Fruit fly (Drosophila melanogaster) whole organism, embryonic: ENCODE data around the gene orb.

ENCODE experiments used
- B-H2 ChIP-seq: fragments of 200-800 bp; sonication (Bioruptor generic); optimal IDR thresholded peaks from 2 replicates; lab custom pipeline; 2018; ENCODE audit warnings: missing biosample characterization, mild to moderate bottlenecking, missing genetic modification characterization
- Bteb2 ChIP-seq: fragments of 200-800 bp; sonication (Bioruptor generic); optimal IDR thresholded peaks from 2 replicates; lab custom pipeline; 2016; ENCODE audit warnings: missing biosample characterization, missing genetic modification characterization
- CG3281 ChIP-seq: fragments of 200-800 bp; sonication (Bioruptor generic); optimal IDR thresholded peaks from 3 replicates; lab custom pipeline; 2017; ENCODE audit warnings: missing biosample characterization, mild to moderate bottlenecking, missing genetic modification characterization
- Dfd ChIP-seq, 2 experiments: fragments of >200 bp; optimal IDR thresholded peaks; 2 replicates each; lab custom pipeline; 2017; ENCODE audit warnings: missing biosample characterization in 2 of 2, missing genetic modification characterization in 2 of 2
- Trl ChIP-seq, 3 experiments: fragments of >200 bp in 2 of 3; fragments of 200-800 bp in 1 of 3; sonication (Bioruptor generic) in 1 of 3; optimal IDR thresholded peaks; 2 replicates in 1 of 3; 3 replicates in 2 of 3; lab custom pipeline; 2016 to 2017; ENCODE audit warnings: missing biosample characterization in 1 of 3, missing genetic modification characterization in 1 of 3
- bsh ChIP-seq, 2 experiments: fragments of 200-800 bp; sonication (Bioruptor generic); optimal IDR thresholded peaks; 2 replicates each; lab custom pipeline; 2017 to 2018; ENCODE audit warnings: mild to moderate bottlenecking in 2 of 2, missing biosample characterization in 2 of 2, missing genetic modification characterization in 2 of 2, moderate library complexity in 1 of 2
- nom ChIP-seq: fragments of 200-800 bp; sonication (Bioruptor generic); optimal IDR thresholded peaks from 2 replicates; lab custom pipeline; 2017; ENCODE audit warnings: missing biosample characterization, missing genetic modification characterization, mild to moderate bottlenecking, moderate library complexity, missing genetic modification reagents
- peb ChIP-seq: fragments of 200-800 bp; sonication (Bioruptor generic); IDR thresholded peaks from 2 replicates; pipeline ENCODE4 v1.3.6; 2022; ENCODE audit warnings: missing biosample characterization, missing genetic modification characterization
- sob ChIP-seq: fragments of 200-800 bp; sonication (Bioruptor generic); IDR thresholded peaks from 2 replicates; pipeline ENCODE4 v1.3.6; 2022; ENCODE audit warnings: missing biosample characterization, missing genetic modification characterization
- toy ChIP-seq: fragments of 200-800 bp; sonication (Bioruptor generic); IDR thresholded peaks from 2 replicates; pipeline ENCODE4 v1.3.6; 2022; ENCODE audit warnings: missing biosample characterization, missing genetic modification characterization

DNA sequence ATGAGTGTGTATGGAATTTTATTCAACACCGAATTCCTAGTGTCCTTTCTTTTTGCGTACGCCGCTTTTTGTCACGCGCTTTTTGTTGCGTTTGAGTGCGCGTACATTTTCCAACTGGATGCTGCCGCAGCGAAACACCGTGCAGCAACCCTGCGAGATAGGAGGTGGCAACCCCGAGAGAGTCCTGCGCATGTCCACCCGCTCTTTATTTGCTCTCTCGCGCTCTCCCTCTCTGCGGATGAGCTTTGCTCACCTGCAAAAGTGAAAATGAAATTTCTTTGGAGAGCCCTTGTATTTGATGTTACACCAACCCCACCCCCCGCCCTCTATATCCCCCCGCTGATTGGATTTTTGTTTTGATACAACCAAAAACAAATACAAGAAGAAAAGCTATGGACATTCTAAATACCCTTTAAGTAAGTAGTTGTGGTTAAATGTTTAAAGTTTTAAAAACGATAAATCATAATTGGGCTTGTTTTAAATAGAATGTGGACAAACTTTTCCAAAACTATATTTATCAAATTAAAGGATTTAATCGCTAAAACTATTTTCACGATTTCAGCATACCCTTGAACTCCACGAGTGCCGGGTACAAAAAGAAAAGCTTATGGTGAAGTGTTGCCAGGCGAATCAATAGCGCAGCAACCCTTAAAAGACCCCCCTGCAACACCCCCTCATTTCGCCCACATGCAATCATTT, 40.6 kb downstream of the orb start:
- TF ChIP-seq bsh (GFP tag; optimal IDR thresholded peaks at IDR 0.05; lab: Kevin White, UChicago), result peak in 1 of 2 experiments; percentile 65
- no peak for TF ChIP-seq Dfd (GFP tag; optimal IDR thresholded peaks at IDR 0.05; lab: Kevin White, UChicago)
- TF ChIP-seq sob (GFP tag; lab: Robert Waterston, UW), result peak; percentile 66
- no peak for TF ChIP-seq Bteb2
- no peak for TF ChIP-seq nom (GFP tag; lab: Kevin White, UChicago)
- no peak for TF ChIP-seq B-H2 (GFP tag; lab: Kevin White, UChicago)
- no peak for TF ChIP-seq toy (GFP tag; lab: Robert Waterston, UW)
- TF ChIP-seq CG3281 (GFP tag; lab: Kevin White, UChicago), result peak; percentile 76
- peak; percentile 45; the same call in 1 of the 2 replicates for TF ChIP-seq peb
- peak; percentile 58 to 62 for TF ChIP-seq Trl (optimal IDR thresholded peaks at IDR 0.05; lab: Kevin White, UChicago)
- TF ChIP-seq Trl (GFP tag; optimal IDR thresholded peaks at IDR 0.05; lab: Kevin White, UChicago), result peak; percentile 57
